Fruit fly (Drosophila melanogaster): ENCODE results near the gene Amun.
A peak's percentile ranks its signal among the peaks of the same experiment; 100 is the strongest.

Amun gene

dm6 chrX:11683480-11683879, 31.9 kb downstream of the Amun start:
- TF ChIP-seq sv (GFP tag; optimal IDR thresholded peaks at IDR 0.05) (no peak), br (GFP tag; optimal IDR thresholded peaks at IDR 0.05) (peak; percentile 12), dl (GFP tag; optimal IDR thresholded peaks at IDR 0.05; ENCODE audit: insufficient read depth in 1 of 2, partially characterized antibody in 2 of 2) (peak in 1 of 2 experiments; percentile 15), h (GFP tag; optimal IDR thresholded peaks at IDR 0.05) (peak; percentile 52), Abd-B (GFP tag; optimal IDR thresholded peaks at IDR 0.05) (no peak), dmrt93B (GFP tag; optimal IDR thresholded peaks at IDR 0.05) (no peak), Rel (GFP tag; optimal IDR thresholded peaks at IDR 0.05) (no peak), Rel (tag; optimal IDR thresholded peaks at IDR 0.05) (peak; percentile 60), rgr (GFP tag; optimal IDR thresholded peaks at IDR 0.05) (peak; percentile 40), CG32264 (GFP tag; optimal IDR thresholded peaks at IDR 0.05) (no peak), HLH106 (tag; optimal IDR thresholded peaks at IDR 0.05) (no peak), CrebA (GFP tag; optimal IDR thresholded peaks at IDR 0.05; ENCODE audit: borderline replicate concordance) (no peak), Dfd (GFP tag; optimal IDR thresholded peaks at IDR 0.05) (no peak), Mio (GFP tag; optimal IDR thresholded peaks at IDR 0.05) (no peak), Dif (GFP tag; optimal IDR thresholded peaks at IDR 0.05; ENCODE audit: partially characterized antibody) (peak; percentile 71), CG9705 (GFP tag; optimal IDR thresholded peaks at IDR 0.05) (no peak), GATAd (GFP tag; optimal IDR thresholded peaks at IDR 0.05) (no peak), usp (GFP tag; optimal IDR thresholded peaks at IDR 0.05) (no peak), brk (GFP tag; optimal IDR thresholded peaks at IDR 0.05) (no peak), Hnf4 (GFP tag; optimal IDR thresholded peaks at IDR 0.05) (no peak), sage (GFP tag; optimal IDR thresholded peaks at IDR 0.05) (no peak), fru (GFP tag; optimal IDR thresholded peaks at IDR 0.05) (peak; percentile 36), Hr78 (GFP tag; optimal IDR thresholded peaks at IDR 0.05) (no peak), Jra (GFP tag; optimal IDR thresholded peaks at IDR 0.05) (no peak), jim (GFP tag; optimal IDR thresholded peaks at IDR 0.05) (no peak), ey (GFP tag; optimal IDR thresholded peaks at IDR 0.05) (no peak), Hr83 (GFP tag; optimal IDR thresholded peaks at IDR 0.05; ENCODE audit: poor library complexity, severe bottlenecking) (peak; percentile 24), foxo (GFP tag; optimal IDR thresholded peaks at IDR 0.05) (no peak), Sp1 (GFP tag; optimal IDR thresholded peaks at IDR 0.05) (peak; percentile 32), woc (GFP tag; optimal IDR thresholded peaks at IDR 0.05) (no peak), OdsH (GFP tag; optimal IDR thresholded peaks at IDR 0.05) (no peak), psq (GFP tag; optimal IDR thresholded peaks at IDR 0.05) (no peak), tai (GFP tag; optimal IDR thresholded peaks at IDR 0.05) (no peak), lola (GFP tag; optimal IDR thresholded peaks at IDR 0.05) (no peak), Myc (optimal IDR thresholded peaks at IDR 0.05) (no peak), Vsx2 (GFP tag; optimal IDR thresholded peaks at IDR 0.05; ENCODE audit: partially characterized antibody) (no peak), dsf (GFP tag; optimal IDR thresholded peaks at IDR 0.05; ENCODE audit: borderline replicate concordance) (no peak), N (GFP tag; optimal IDR thresholded peaks at IDR 0.05) (no peak), pan (optimal IDR thresholded peaks at IDR 0.05) (no peak)

DNA sequence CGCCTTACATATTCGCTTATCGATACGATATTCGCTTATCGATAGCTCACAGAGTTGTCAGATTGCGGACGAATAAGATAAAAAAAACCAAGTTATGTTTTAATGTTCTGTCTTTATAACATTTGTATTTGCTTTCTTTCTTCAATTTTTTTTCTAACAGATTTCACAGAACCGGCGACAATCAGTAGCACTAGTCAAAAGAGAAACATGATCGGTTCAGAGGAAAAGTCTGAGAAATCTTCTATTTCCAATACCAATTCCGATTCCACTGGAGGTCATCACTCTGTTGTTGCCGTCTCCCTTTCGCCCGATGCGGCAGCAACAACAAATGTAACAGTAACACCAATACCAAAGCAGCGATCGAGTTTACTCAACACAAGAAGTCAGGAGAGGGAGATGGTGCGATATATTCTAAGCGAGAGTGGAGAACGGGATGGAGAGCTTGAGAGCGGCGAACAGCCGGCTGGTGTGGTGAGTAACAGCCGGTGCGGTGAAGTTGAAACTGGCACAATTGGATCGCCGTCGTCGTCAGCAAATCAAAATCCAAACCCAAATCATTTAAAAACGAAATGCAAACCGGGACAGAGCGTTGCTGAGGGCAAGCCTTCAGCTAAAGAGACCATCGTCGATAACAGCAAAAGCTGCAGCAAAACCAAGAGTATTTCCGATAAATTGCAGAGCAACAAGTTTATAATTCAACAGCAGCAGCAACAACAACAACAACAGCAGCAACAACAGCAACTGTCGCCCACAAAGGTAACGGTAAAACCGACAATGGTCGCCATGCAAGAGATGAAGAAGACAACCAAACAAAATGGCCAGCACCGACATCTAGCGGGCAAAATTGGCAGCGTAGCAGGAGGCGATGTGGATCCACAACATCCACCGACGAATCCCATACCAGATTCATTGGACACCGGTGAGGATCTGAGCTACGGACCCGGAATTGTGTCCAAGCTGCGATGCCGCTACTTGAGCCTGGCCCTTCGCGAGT, 33.5 kb downstream of the Amun start:
- TF ChIP-seq dmrt93B (GFP tag; optimal IDR thresholded peaks at IDR 0.05) = peak; percentile 48
- TF ChIP-seq Rel (GFP tag; optimal IDR thresholded peaks at IDR 0.05) = peak; percentile 17
- peak; percentile 25 for TF ChIP-seq Rel (tag; optimal IDR thresholded peaks at IDR 0.05)
- TF ChIP-seq Hnf4 (GFP tag; optimal IDR thresholded peaks at IDR 0.05) = peak; percentile 36
- peak; percentile 77 for TF ChIP-seq HLH106 (tag; optimal IDR thresholded peaks at IDR 0.05)
- peak; percentile 13 for TF ChIP-seq sv (GFP tag; optimal IDR thresholded peaks at IDR 0.05)
- peak; percentile 67 for TF ChIP-seq CG9705 (GFP tag; optimal IDR thresholded peaks at IDR 0.05)
- peak; percentile 77 to 92 for TF ChIP-seq dl (GFP tag; optimal IDR thresholded peaks at IDR 0.05; ENCODE audit: insufficient read depth in 1 of 2, partially characterized antibody in 2 of 2)
- TF ChIP-seq lola (GFP tag; optimal IDR thresholded peaks at IDR 0.05) = no peak
- peak; percentile 93 for TF ChIP-seq Dif (GFP tag; optimal IDR thresholded peaks at IDR 0.05; ENCODE audit: partially characterized antibody)
- TF ChIP-seq fru (GFP tag; optimal IDR thresholded peaks at IDR 0.05) = peak; percentile 100
- TF ChIP-seq Abd-B (GFP tag; optimal IDR thresholded peaks at IDR 0.05) = no peak
- TF ChIP-seq Sp1 (GFP tag; optimal IDR thresholded peaks at IDR 0.05) = peak; percentile 60
- TF ChIP-seq Hr83 (GFP tag; optimal IDR thresholded peaks at IDR 0.05; ENCODE audit: poor library complexity, severe bottlenecking) = peak; percentile 50
- peak; percentile 72 for TF ChIP-seq tai (GFP tag; optimal IDR thresholded peaks at IDR 0.05)
- TF ChIP-seq rgr (GFP tag; optimal IDR thresholded peaks at IDR 0.05) = peak; percentile 72
- peak; percentile 69 for TF ChIP-seq h (GFP tag; optimal IDR thresholded peaks at IDR 0.05)
- peak; percentile 13 for TF ChIP-seq Jra (GFP tag; optimal IDR thresholded peaks at IDR 0.05)
- TF ChIP-seq jim (GFP tag; optimal IDR thresholded peaks at IDR 0.05) = no peak
- no peak for TF ChIP-seq Mio (GFP tag; optimal IDR thresholded peaks at IDR 0.05)
- TF ChIP-seq woc (GFP tag; optimal IDR thresholded peaks at IDR 0.05) = peak; percentile 72
- no peak for TF ChIP-seq Hr78 (GFP tag; optimal IDR thresholded peaks at IDR 0.05)
- peak; percentile 53 for TF ChIP-seq br (GFP tag; optimal IDR thresholded peaks at IDR 0.05)
- TF ChIP-seq sage (GFP tag; optimal IDR thresholded peaks at IDR 0.05) = peak; percentile 44
- peak; percentile 59 to 76 for TF ChIP-seq foxo (GFP tag; optimal IDR thresholded peaks at IDR 0.05)
- no peak for TF ChIP-seq pan (optimal IDR thresholded peaks at IDR 0.05)
- TF ChIP-seq OdsH (GFP tag; optimal IDR thresholded peaks at IDR 0.05) = peak; percentile 15
- TF ChIP-seq ey (GFP tag; optimal IDR thresholded peaks at IDR 0.05) = peak; percentile 75
- peak; percentile 72 for TF ChIP-seq psq (GFP tag; optimal IDR thresholded peaks at IDR 0.05)

Measured in whole organism, wandering third instar larva.